Worm (Caenorhabditis elegans) whole organism, L4 larva: ENCODE results near the gene C09G12.5.

Source experiments
- F26F4.8 ChIP-seq: fragments of 200-800 bp; sonication (Bioruptor generic); conservative IDR thresholded peaks from 2 replicates; pipeline ENCODE4 v1.3.6; 2022; ENCODE audit warnings: missing genetic modification characterization, missing compliant biosample characterization
- F49E8.2 ChIP-seq: sonication (generic microtip); optimal IDR thresholded peaks from 2 replicates; lab custom pipeline; 2016; ENCODE audit warnings: missing compliant biosample characterization, mild to moderate bottlenecking, missing genetic modification characterization, borderline replicate concordance
- T20F7.1 ChIP-seq: fragments of 200-800 bp; sonication (Bioruptor generic); optimal IDR thresholded peaks from 2 replicates; lab custom pipeline; 2018; ENCODE audit warnings: mild to moderate bottlenecking, missing genetic modification characterization, missing compliant biosample characterization
- T26A8.4 ChIP-seq: fragments of 200-800 bp; sonication (Bioruptor generic); IDR thresholded peaks from 2 replicates; pipeline ENCODE4 v1.3.6; 2022; ENCODE audit warnings: missing genetic modification characterization, missing compliant biosample characterization
- Y105C5A.15 ChIP-seq: fragments of 200-800 bp; sonication (Bioruptor generic); IDR thresholded peaks from 2 replicates; pipeline ENCODE4 v1.3.6; 2022; ENCODE audit warnings: missing genetic modification characterization, missing compliant biosample characterization
- Y5F2A.4 ChIP-seq: fragments of 200-800 bp; sonication (Bioruptor generic); optimal IDR thresholded peaks from 2 replicates; lab custom pipeline; 2018; ENCODE audit warnings: mild to moderate bottlenecking, missing genetic modification characterization, missing compliant biosample characterization
- Y75B8A.6 ChIP-seq: fragments of 200-800 bp; sonication (Bioruptor generic); IDR thresholded peaks from 2 replicates; pipeline ENCODE4 v1.3.6; 2022; ENCODE audit warnings: missing genetic modification reagents, missing genetic modification characterization, missing compliant biosample characterization
- ZK337.2 ChIP-seq: fragments of 200-800 bp; sonication (Bioruptor generic); IDR thresholded peaks from 2 replicates; pipeline ENCODE4 v1.3.6; 2022; ENCODE audit warnings: missing genetic modification reagents, missing genetic modification characterization, missing compliant biosample characterization
- aha-1 ChIP-seq: fragments of 150-350 bp; peaks from one replicate; lab custom pipeline; 2014; ENCODE audit warnings: missing biosample characterization, missing genetic modification characterization
- aly-2 ChIP-seq: sonication (generic microtip); optimal IDR thresholded peaks from 2 replicates; lab custom pipeline; 2018; ENCODE audit warnings: missing biosample characterization, missing genetic modification characterization
- ama-1 ChIP-seq: fragments of 150-350 bp; optimal IDR thresholded peaks from 2 replicates; lab custom pipeline; 2014; ENCODE audit warnings: inconsistent platforms, mixed read lengths
- arid-1 ChIP-seq: fragments of 200-800 bp; sonication (Bioruptor generic); conservative IDR thresholded peaks from 2 replicates; pipeline ENCODE4 v1.3.6; 2022; ENCODE audit warnings: missing genetic modification reagents, missing genetic modification characterization, missing compliant biosample characterization
- ceh-28 ChIP-seq: fragments of 150-350 bp; optimal IDR thresholded peaks from 2 replicates; lab custom pipeline; 2014; ENCODE audit warnings: missing biosample characterization, missing genetic modification reagents, missing genetic modification characterization
- ceh-32 ChIP-seq: sonication (generic microtip); optimal IDR thresholded peaks from 2 replicates; lab custom pipeline; 2016; ENCODE audit warnings: mild to moderate bottlenecking, missing genetic modification characterization, missing compliant biosample characterization; ENCODE audit not compliant: poor library complexity
- ces-1 ChIP-seq: fragments of 150-350 bp; sonication (generic microtip); optimal IDR thresholded peaks from 4 replicates; lab custom pipeline; 2014; ENCODE audit warnings: missing biosample characterization, missing genetic modification reagents, missing genetic modification characterization
- daf-19 ChIP-seq: fragments of 200-800 bp; sonication (Bioruptor generic); conservative IDR thresholded peaks from 2 replicates; pipeline ENCODE4 v1.3.6; 2022; ENCODE audit warnings: missing genetic modification characterization, missing compliant biosample characterization
- daf-8 ChIP-seq: fragments of 200-800 bp; sonication (Bioruptor generic); IDR thresholded peaks from 2 replicates; pipeline ENCODE4 v1.3.6; 2022; ENCODE audit warnings: missing genetic modification characterization, missing compliant biosample characterization
- dmd-8 ChIP-seq: fragments of 200-800 bp; sonication (Bioruptor generic); IDR thresholded peaks from 2 replicates; pipeline ENCODE4 v1.3.6; 2022; ENCODE audit warnings: missing genetic modification characterization, missing compliant biosample characterization
- dve-1 ChIP-seq: sonication (generic microtip); optimal IDR thresholded peaks from 2 replicates; lab custom pipeline; 2017; ENCODE audit warnings: antibody characterized with exemption, mild to moderate bottlenecking, missing genetic modification characterization, missing compliant biosample characterization; ENCODE audit not compliant: insufficient read depth
- hlh-30 ChIP-seq: sonication (generic microtip); optimal IDR thresholded peaks from 2 replicates; lab custom pipeline; 2017; ENCODE audit warnings: antibody characterized with exemption, mild to moderate bottlenecking, missing genetic modification characterization, missing compliant biosample characterization; ENCODE audit not compliant: insufficient read depth
- lin-13 ChIP-seq: fragments of 150-350 bp; optimal IDR thresholded peaks from 2 replicates; lab custom pipeline; 2014; ENCODE audit warnings: missing biosample characterization, missing genetic modification reagents, missing genetic modification characterization
- lin-29 ChIP-seq: fragments of 200-800 bp; sonication (Bioruptor generic); IDR thresholded peaks from 2 replicates; pipeline ENCODE4 v1.3.6; 2022; ENCODE audit warnings: missing genetic modification reagents, missing genetic modification characterization, missing compliant biosample characterization
- lin-38 ChIP-seq: fragments of 200-800 bp; sonication (Bioruptor generic); IDR thresholded peaks from 2 replicates; pipeline ENCODE4 v1.3.6; 2022; ENCODE audit warnings: missing genetic modification reagents, missing genetic modification characterization, missing compliant biosample characterization
- lin-39 ChIP-seq: fragments of 150-350 bp; optimal IDR thresholded peaks from 2 replicates; lab custom pipeline; 2014; ENCODE audit warnings: missing biosample characterization, missing genetic modification reagents, missing genetic modification characterization
- lsy-2 ChIP-seq, 2 experiments: fragments of 150-350 bp in 1 of 2; sonication (generic microtip) in 1 of 2; optimal IDR thresholded peaks; 2 replicates each; lab custom pipeline; 2014 to 2017; ENCODE audit warnings: missing biosample characterization in 2 of 2, missing genetic modification characterization in 2 of 2
- mdl-1 ChIP-seq, 2 experiments: fragments of 150-350 bp in 1 of 2; sonication (generic microtip) in 1 of 2; optimal IDR thresholded peaks; 2 replicates each; lab custom pipeline; 2014 to 2017; ENCODE audit warnings: missing biosample characterization in 2 of 2, missing genetic modification characterization in 2 of 2
- mdt-29 ChIP-seq: fragments of 200-800 bp; sonication (Bioruptor generic); IDR thresholded peaks from 2 replicates; pipeline ENCODE4 v1.3.6; 2022; ENCODE audit warnings: missing genetic modification reagents, missing genetic modification characterization, missing compliant biosample characterization
- nhr-25 ChIP-seq: sonication (generic microtip); optimal IDR thresholded peaks from 2 replicates; lab custom pipeline; 2017; ENCODE audit warnings: missing genetic modification characterization, mild to moderate bottlenecking, missing compliant biosample characterization, antibody characterized with exemption, moderate library complexity, borderline replicate concordance; ENCODE audit not compliant: insufficient read depth
- nhr-28 ChIP-seq: fragments of 150-350 bp; optimal IDR thresholded peaks from 2 replicates; lab custom pipeline; 2014; ENCODE audit warnings: missing biosample characterization, missing genetic modification characterization
- nhr-48 ChIP-seq: sonication (generic microtip); optimal IDR thresholded peaks from 2 replicates; lab custom pipeline; 2016; ENCODE audit warnings: mild to moderate bottlenecking, missing genetic modification characterization, missing compliant biosample characterization
- nhr-76 ChIP-seq: fragments of 150-350 bp; optimal IDR thresholded peaks from 2 replicates; lab custom pipeline; 2014; ENCODE audit warnings: missing biosample characterization, missing genetic modification characterization
- rbr-2 ChIP-seq: sonication (generic microtip); optimal IDR thresholded peaks from 2 replicates; lab custom pipeline; 2016; ENCODE audit warnings: missing genotype, missing genetic modification characterization, missing compliant biosample characterization
- saeg-2 ChIP-seq: fragments of 200-800 bp; sonication (Bioruptor generic); IDR thresholded peaks from 2 replicates; pipeline ENCODE4 v1.3.6; 2022; ENCODE audit warnings: missing genetic modification reagents, missing genetic modification characterization, missing compliant biosample characterization
- skn-1 ChIP-seq: fragments of 150-350 bp; optimal IDR thresholded peaks from 2 replicates; lab custom pipeline; 2014; ENCODE audit warnings: missing biosample characterization, missing genetic modification characterization
- snpc-1.2 ChIP-seq: fragments of 200-800 bp; sonication (Bioruptor generic); IDR thresholded peaks from 2 replicates; pipeline ENCODE4 v1.3.6; 2022; ENCODE audit warnings: missing genetic modification reagents, missing genetic modification characterization, missing compliant biosample characterization
- unc-130 ChIP-seq: sonication (generic microtip); optimal IDR thresholded peaks from 2 replicates; lab custom pipeline; 2016; ENCODE audit warnings: missing genetic modification reagents, missing genetic modification characterization, missing compliant biosample characterization
- unc-62 ChIP-seq, 3 experiments: fragments of 150-350 bp in 1 of 3; sonication (generic microtip); optimal IDR thresholded peaks in 2 of 3; peaks in 1 of 3; 1 replicate in 1 of 3; 2 replicates in 2 of 3; lab custom pipeline; 2014 to 2017; ENCODE audit warnings: missing biosample characterization in 3 of 3, missing genetic modification characterization in 3 of 3, missing genetic modification reagents in 3 of 3, missing genotype in 1 of 3
- zag-1 ChIP-seq: fragments of 150-350 bp; optimal IDR thresholded peaks from 2 replicates; lab custom pipeline; 2014; ENCODE audit warnings: missing biosample characterization, missing genetic modification characterization
- zfp-3 ChIP-seq: fragments of 200-800 bp; sonication (Bioruptor generic); conservative IDR thresholded peaks from 2 replicates; pipeline ENCODE4 v1.3.6; 2022; ENCODE audit warnings: missing genetic modification reagents, missing genetic modification characterization, missing compliant biosample characterization
- zip-2 ChIP-seq: fragments of 150-350 bp; optimal IDR thresholded peaks from 2 replicates; lab custom pipeline; 2014; ENCODE audit warnings: missing biosample characterization, missing genetic modification characterization
- ztf-11 ChIP-seq: fragments of 150-350 bp; optimal IDR thresholded peaks from 2 replicates; lab custom pipeline; 2014; ENCODE audit warnings: missing biosample characterization, missing genetic modification characterization

Gene C09G12.5

DNA sequence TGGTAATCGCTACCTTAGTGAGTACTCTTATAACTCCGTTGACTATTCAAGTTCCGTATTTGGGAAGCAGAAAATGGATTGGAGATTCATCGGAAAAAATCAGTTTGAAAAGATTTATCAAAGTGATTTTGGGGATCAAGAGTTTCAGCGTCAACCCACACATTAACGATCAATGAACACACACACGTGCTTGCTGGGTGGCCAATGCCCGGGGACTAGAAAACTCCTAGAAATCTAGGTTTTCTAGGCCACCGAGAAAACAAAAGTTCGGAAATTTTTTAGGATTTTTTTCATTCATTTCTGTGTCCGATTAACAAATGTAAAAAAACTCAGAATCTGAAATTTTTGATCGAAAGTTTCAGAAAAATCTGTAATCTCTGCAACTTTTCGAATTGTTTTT lies 26.8 kb downstream of the C09G12.5 start (continued):
- TF ChIP-seq ceh-28 (no peak), daf-8 (no peak), dve-1 (tag; lab: Kevin White, UChicago) (peak; percentile 2), T26A8.4 (GFP tag; lab: Robert Waterston, UW) (no peak), zag-1 (tag; lab: Kevin White, UChicago) (no peak), Y75B8A.6 (GFP tag; lab: Robert Waterston, UW) (no peak), zip-2 (tag; lab: Kevin White, UChicago) (no peak), Y105C5A.15 (GFP tag; lab: Robert Waterston, UW) (0 out of 2 replicates have a peak, but pooled peaks have one; percentile 33), skn-1 (tag; lab: Kevin White, UChicago) (no peak), dmd-8 (GFP tag; lab: Robert Waterston, UW) (no peak), lin-39 (tag; lab: Kevin White, UChicago) (no peak), ces-1 (GFP tag; lab: Kevin White, UChicago) (no peak), T20F7.1 (no peak), lin-13 (no peak), ztf-11 (tag; lab: Kevin White, UChicago) (no peak), zfp-3 (no peak), daf-19 (GFP tag; lab: Robert Waterston, UW) (no peak), ama-1 (peak; percentile 2), lin-29 (GFP tag; lab: Robert Waterston, UW) (no peak), hlh-30 (tag; lab: Kevin White, UChicago) (no peak), unc-62 (GFP tag; optimal IDR thresholded peaks at IDR 0.05 in 1 of 2; lab: Kevin White, UChicago) (peak in 1 of 2 experiments; percentile 30), unc-62 (tag; optimal IDR thresholded peaks at IDR 0.05; lab: Kevin White, UChicago) (no peak), aly-2 (tag; lab: Kevin White, UChicago) (no peak), lin-38 (peak; percentile 29; the same call in 1 of the 2 replicates), nhr-76 (tag; lab: Kevin White, UChicago) (no peak), lsy-2 (tag; optimal IDR thresholded peaks at IDR 0.05; lab: Kevin White, UChicago) (no peak), mdt-29 (GFP tag; lab: Robert Waterston, UW) (no peak)

DNA sequence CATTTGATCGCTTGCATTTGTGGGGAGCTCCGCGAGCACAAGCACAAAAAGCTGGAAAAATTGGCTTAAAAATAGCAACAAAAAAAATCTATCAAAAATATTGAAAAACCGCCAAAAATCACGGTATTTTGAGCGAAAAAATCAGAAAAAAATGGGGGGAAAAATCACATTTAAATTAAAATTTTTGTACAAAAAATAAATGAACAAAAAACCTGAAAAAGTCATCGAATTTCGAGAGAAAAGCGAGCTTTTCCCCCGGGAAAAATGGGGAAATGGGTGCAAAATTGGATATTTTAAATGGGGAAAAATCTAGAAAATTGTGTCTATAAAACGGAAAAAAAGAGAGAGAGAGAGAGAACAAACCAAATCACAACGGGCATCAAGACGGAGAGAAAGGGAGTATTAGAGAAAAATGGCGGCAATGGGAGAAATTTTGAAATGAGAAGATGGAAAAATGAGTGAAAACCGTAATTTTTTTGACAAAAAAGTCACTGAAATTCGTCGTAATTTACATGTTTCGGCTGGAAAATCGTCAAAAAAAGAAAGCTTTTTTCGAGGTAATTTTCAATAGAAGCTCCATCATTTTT lies 30.4 kb downstream of the C09G12.5 start, which contains the start of gene ced-10:
TSS of gene ced-10 (minus strand) at position 51 of the 587 bp plus-strand sequence.
- no peak for TF ChIP-seq lin-38
- TF ChIP-seq aha-1 (tag; lab: Kevin White, UChicago) = no peak
- TF ChIP-seq arid-1 (GFP tag; lab: Robert Waterston, UW) = no peak
- no peak for TF ChIP-seq ZK337.2
- no peak for TF ChIP-seq ama-1
- no peak for TF ChIP-seq saeg-2 (GFP tag; lab: Robert Waterston, UW)
- TF ChIP-seq mdl-1 (tag; optimal IDR thresholded peaks at IDR 0.05; lab: Kevin White, UChicago) = no peak
- TF ChIP-seq Y5F2A.4 (GFP tag; lab: Kevin White, UChicago) = no peak
- TF ChIP-seq ceh-32 (tag; lab: Kevin White, UChicago) = no peak
- no peak for TF ChIP-seq nhr-48
- TF ChIP-seq T26A8.4 (GFP tag; lab: Robert Waterston, UW) = no peak
- TF ChIP-seq snpc-1.2 (GFP tag; lab: Robert Waterston, UW) = no peak
- TF ChIP-seq nhr-25 (tag; lab: Kevin White, UChicago) = no peak
- TF ChIP-seq Y105C5A.15 (GFP tag; lab: Robert Waterston, UW) = no peak
- no peak for TF ChIP-seq F49E8.2 (tag; lab: Kevin White, UChicago)
- TF ChIP-seq unc-130 = no peak
- TF ChIP-seq rbr-2 (tag; lab: Kevin White, UChicago) = no peak
- no peak for TF ChIP-seq F26F4.8 (GFP tag; lab: Robert Waterston, UW)
- TF ChIP-seq nhr-28 (tag; lab: Kevin White, UChicago) = no peak
- TF ChIP-seq unc-62 (GFP tag; optimal IDR thresholded peaks at IDR 0.05 in 1 of 2; lab: Kevin White, UChicago) = no peak
- TF ChIP-seq unc-62 (tag; optimal IDR thresholded peaks at IDR 0.05; lab: Kevin White, UChicago) = no peak
